Worm (Caenorhabditis elegans) whole organism, L1 larva: ENCODE data around the gene aars-1.

ENCODE experiments used
- C16A3.4 ChIP-seq: fragments of 150-350 bp; optimal IDR thresholded peaks from 2 replicates; lab custom pipeline; 2014; ENCODE audit warnings: missing biosample characterization, missing genetic modification characterization
- C34B4.2 ChIP-seq: sonication (generic microtip); optimal IDR thresholded peaks from 2 replicates; lab custom pipeline; 2017; ENCODE audit warnings: mild to moderate bottlenecking, missing genetic modification characterization, missing compliant biosample characterization
- F16B12.6 ChIP-seq: fragments of 150-350 bp; optimal IDR thresholded peaks from 2 replicates; lab custom pipeline; 2014; ENCODE audit warnings: missing biosample characterization, missing genetic modification characterization
- aha-1 ChIP-seq: fragments of 150-350 bp; optimal IDR thresholded peaks from 2 replicates; lab custom pipeline; 2014; ENCODE audit warnings: missing biosample characterization, missing genetic modification characterization
- blmp-1 ChIP-seq: fragments of 150-350 bp; optimal IDR thresholded peaks from 2 replicates; lab custom pipeline; 2014; ENCODE audit warnings: missing biosample characterization, missing genetic modification characterization
- ceh-90 ChIP-seq: sonication (generic microtip); optimal IDR thresholded peaks from 2 replicates; lab custom pipeline; 2016; ENCODE audit warnings: missing genetic modification characterization, missing compliant biosample characterization
- ces-1 ChIP-seq: fragments of 150-350 bp; optimal IDR thresholded peaks from 2 replicates; lab custom pipeline; 2014; ENCODE audit warnings: missing biosample characterization, missing genetic modification reagents, missing genetic modification characterization
- dpl-1 ChIP-seq, 3 experiments: fragments of 150-350 bp in 2 of 3; sonication (generic microtip) in 1 of 3; optimal IDR thresholded peaks; 2 replicates each; lab custom pipeline; 2014 to 2017; ENCODE audit warnings: missing biosample characterization in 3 of 3, missing genetic modification characterization in 3 of 3, missing genetic modification reagents in 3 of 3
- efl-1 ChIP-seq, 4 experiments: fragments of 150-350 bp; optimal IDR thresholded peaks in 3 of 4; peaks in 1 of 4; 1 replicate in 1 of 4; 2 replicates in 3 of 4; lab custom pipeline; 2014; ENCODE audit warnings: missing biosample characterization in 2 of 4, missing genetic modification characterization in 2 of 4, missing genetic modification reagents in 2 of 4
- efl-3 ChIP-seq: fragments of 200-800 bp; sonication (Bioruptor generic); optimal IDR thresholded peaks from 2 replicates; lab custom pipeline; 2018; ENCODE audit warnings: mild to moderate bottlenecking, missing genetic modification characterization, missing compliant biosample characterization
- egl-13 ChIP-seq: sonication (generic microtip); optimal IDR thresholded peaks from 2 replicates; lab custom pipeline; 2016; ENCODE audit warnings: missing genotype, missing genetic modification reagents, missing genetic modification characterization, missing compliant biosample characterization
- elt-2 ChIP-seq: sonication (generic microtip); optimal IDR thresholded peaks from 2 replicates; lab custom pipeline; 2016; ENCODE audit warnings: missing genetic modification characterization, mild to moderate bottlenecking, inconsistent platforms, missing compliant biosample characterization, missing genetic modification reagents
- elt-3 ChIP-seq, 6 experiments: fragments of 150-350 bp in 1 of 6; sonication (generic microtip); optimal IDR thresholded peaks; 2 replicates each; lab custom pipeline; 2017 to 2018; ENCODE audit warnings: missing biosample characterization in 6 of 6, missing genetic modification characterization in 6 of 6, inconsistent platforms in 1 of 6
- fkh-4 ChIP-seq: sonication (generic microtip); optimal IDR thresholded peaks from 2 replicates; lab custom pipeline; 2016; ENCODE audit warnings: missing compliant biosample characterization, missing genetic modification characterization, borderline replicate concordance
- fkh-8 ChIP-seq: sonication (generic microtip); optimal IDR thresholded peaks from 2 replicates; lab custom pipeline; 2016; ENCODE audit warnings: mild to moderate bottlenecking, missing genetic modification characterization, missing compliant biosample characterization
- hlh-4 ChIP-seq: sonication (generic microtip); optimal IDR thresholded peaks from 2 replicates; lab custom pipeline; 2016; ENCODE audit warnings: mild to moderate bottlenecking, missing genetic modification characterization, missing compliant biosample characterization
- hpl-2 ChIP-seq: fragments of 150-350 bp; optimal IDR thresholded peaks from 2 replicates; lab custom pipeline; 2014; ENCODE audit warnings: missing biosample characterization, missing genetic modification reagents, missing genetic modification characterization
- isw-1 ChIP-seq: fragments of 200-800 bp; sonication (Bioruptor generic); IDR thresholded peaks from 2 replicates; pipeline ENCODE4 v1.3.6; 2022; ENCODE audit warnings: missing genetic modification characterization, missing compliant biosample characterization
- lin-13 ChIP-seq: fragments of 150-350 bp; optimal IDR thresholded peaks from 2 replicates; lab custom pipeline; 2014; ENCODE audit warnings: missing biosample characterization, missing genetic modification reagents, missing genetic modification characterization
- lin-14 ChIP-seq: fragments of 200-800 bp; sonication (Bioruptor generic); optimal IDR thresholded peaks from 2 replicates; lab custom pipeline; 2018; ENCODE audit warnings: mild to moderate bottlenecking, missing genetic modification characterization, moderate library complexity, missing compliant biosample characterization
- lin-15B ChIP-seq: fragments of 150-350 bp; sonication (generic microtip); optimal IDR thresholded peaks from 3 replicates; lab custom pipeline; 2014; ENCODE audit warnings: missing biosample characterization, missing genetic modification characterization
- lin-35 ChIP-seq, 2 experiments: fragments of 150-350 bp; optimal IDR thresholded peaks; 2 replicates each; lab custom pipeline; 2014; ENCODE audit warnings: missing biosample characterization in 2 of 2, missing genetic modification characterization in 2 of 2, missing genetic modification reagents in 2 of 2
- lin-39 ChIP-seq: fragments of 150-350 bp; optimal IDR thresholded peaks from 2 replicates; lab custom pipeline; 2014; ENCODE audit warnings: missing biosample characterization, missing genetic modification reagents, missing genetic modification characterization
- lir-3 ChIP-seq: sonication (generic microtip); optimal IDR thresholded peaks from 2 replicates; lab custom pipeline; 2016; ENCODE audit warnings: mild to moderate bottlenecking, missing genetic modification characterization, moderate library complexity, missing compliant biosample characterization; ENCODE audit not compliant: poor library complexity
- lsy-2 ChIP-seq, 2 experiments: fragments of 150-350 bp; optimal IDR thresholded peaks; 2 replicates each; lab custom pipeline; 2014; ENCODE audit warnings: missing biosample characterization in 2 of 2, missing genetic modification characterization in 2 of 2
- mef-2 ChIP-seq: fragments of 150-350 bp; optimal IDR thresholded peaks from 2 replicates; lab custom pipeline; 2014; ENCODE audit warnings: missing biosample characterization, missing genetic modification characterization
- mep-1 ChIP-seq: fragments of 150-350 bp; optimal IDR thresholded peaks from 2 replicates; lab custom pipeline; 2014; ENCODE audit warnings: missing biosample characterization, missing genetic modification characterization
- nhr-11 ChIP-seq: fragments of 150-350 bp; optimal IDR thresholded peaks from 2 replicates; lab custom pipeline; 2014; ENCODE audit warnings: missing biosample characterization, missing genetic modification characterization
- nhr-19 ChIP-seq: fragments of 200-800 bp; sonication (Bioruptor generic); conservative IDR thresholded peaks from 2 replicates; pipeline ENCODE4 v1.3.6; 2022; ENCODE audit warnings: missing genetic modification characterization, missing compliant biosample characterization
- nhr-20 ChIP-seq: sonication (generic microtip); optimal IDR thresholded peaks from 2 replicates; lab custom pipeline; 2016; ENCODE audit warnings: mild to moderate bottlenecking, missing genetic modification characterization, missing compliant biosample characterization
- nhr-71 ChIP-seq: sonication (generic microtip); optimal IDR thresholded peaks from 2 replicates; lab custom pipeline; 2016; ENCODE audit warnings: mild to moderate bottlenecking, missing genetic modification characterization, moderate library complexity, missing compliant biosample characterization
- nhr-76 ChIP-seq: sonication (generic microtip); optimal IDR thresholded peaks from 2 replicates; lab custom pipeline; 2017; ENCODE audit warnings: missing biosample characterization, missing genetic modification characterization
- nhr-77 ChIP-seq: fragments of 150-350 bp; optimal IDR thresholded peaks from 2 replicates; lab custom pipeline; 2014; ENCODE audit warnings: missing biosample characterization, missing genetic modification characterization
- nhr-84 ChIP-seq: sonication (generic microtip); optimal IDR thresholded peaks from 2 replicates; lab custom pipeline; 2017; ENCODE audit warnings: missing biosample characterization, missing genetic modification characterization
- nhr-85 ChIP-seq: sonication (generic microtip); peaks from one replicate; lab custom pipeline; 2016; ENCODE audit warnings: missing genetic modification characterization, inconsistent platforms, missing compliant biosample characterization
- rnt-1 ChIP-seq: sonication (generic microtip); optimal IDR thresholded peaks from 2 replicates; lab custom pipeline; 2016; ENCODE audit warnings: mild to moderate bottlenecking, missing genetic modification characterization, moderate library complexity, missing compliant biosample characterization
- skn-1 ChIP-seq: fragments of 150-350 bp; optimal IDR thresholded peaks from 2 replicates; lab custom pipeline; 2014; ENCODE audit warnings: missing biosample characterization, missing genetic modification characterization
- snpc-4 ChIP-seq: fragments of 150-350 bp; optimal IDR thresholded peaks from 2 replicates; lab custom pipeline; 2014; ENCODE audit warnings: missing biosample characterization, missing genetic modification characterization
- snu-23 ChIP-seq: sonication (generic microtip); optimal IDR thresholded peaks from 2 replicates; lab custom pipeline; 2016; ENCODE audit warnings: missing genetic modification characterization, missing compliant biosample characterization
- sptf-1 ChIP-seq: fragments of 150-350 bp; optimal IDR thresholded peaks from 2 replicates; lab custom pipeline; 2014; ENCODE audit warnings: missing biosample characterization, missing genetic modification characterization
- sup-37 ChIP-seq: fragments of 200-800 bp; sonication (Bioruptor generic); optimal IDR thresholded peaks from 2 replicates; lab custom pipeline; 2018; ENCODE audit warnings: mild to moderate bottlenecking, missing genetic modification characterization, missing compliant biosample characterization
- swsn-7 ChIP-seq: sonication (generic microtip); optimal IDR thresholded peaks from 2 replicates; lab custom pipeline; 2016; ENCODE audit warnings: missing genetic modification characterization, missing compliant biosample characterization
- tbx-2 ChIP-seq: sonication (generic microtip); optimal IDR thresholded peaks from 2 replicates; lab custom pipeline; 2016; ENCODE audit warnings: missing genetic modification characterization, missing compliant biosample characterization
- tlp-1 ChIP-seq: fragments of 150-350 bp; optimal IDR thresholded peaks from 2 replicates; lab custom pipeline; 2014; ENCODE audit warnings: missing biosample characterization, missing genetic modification characterization
- unc-130 ChIP-seq: fragments of 150-350 bp; optimal IDR thresholded peaks from 2 replicates; lab custom pipeline; 2017; ENCODE audit warnings: missing biosample characterization, missing genetic modification characterization, inconsistent platforms
- unc-30 ChIP-seq: sonication (generic microtip); optimal IDR thresholded peaks from 2 replicates; lab custom pipeline; 2017; ENCODE audit warnings: missing biosample characterization, missing genetic modification characterization
- unc-62 ChIP-seq: fragments of 150-350 bp; optimal IDR thresholded peaks from 2 replicates; lab custom pipeline; 2014; ENCODE audit warnings: missing biosample characterization, missing genetic modification reagents, missing genetic modification characterization
- unc-98 ChIP-seq: fragments of 200-800 bp; sonication (Bioruptor generic); IDR thresholded peaks from 2 replicates; pipeline ENCODE4 v1.3.6; 2022; ENCODE audit warnings: missing genetic modification characterization, missing compliant biosample characterization
- xbp-1 ChIP-seq: sonication (generic microtip); optimal IDR thresholded peaks from 2 replicates; lab custom pipeline; 2016; ENCODE audit warnings: missing genetic modification characterization, missing compliant biosample characterization
- zip-4 ChIP-seq: fragments of 200-800 bp; sonication (Bioruptor generic); optimal IDR thresholded peaks from 2 replicates; lab custom pipeline; 2018; ENCODE audit warnings: mild to moderate bottlenecking, missing genetic modification characterization, moderate library complexity, missing compliant biosample characterization

aars-1 gene

ce11 chrII:11485200-11485599, 20.9 kb upstream of the aars-1 start, which contains the start of gene twk-5:
Gene twk-5, minus strand, starts transcription at chrII:11485300.
- TF ChIP-seq unc-130 (tag; lab: Kevin White, UChicago) (no peak), sptf-1 (tag; lab: Kevin White, UChicago) (no peak), nhr-85 (tag; lab: Kevin White, UChicago) (peak; percentile 67), lsy-2 (tag; optimal IDR thresholded peaks at IDR 0.05; lab: Kevin White, UChicago) (peak in 1 of 2 experiments; percentile 7), tbx-2 (tag; lab: Kevin White, UChicago) (no peak), snu-23 (GFP tag; lab: Kevin White, UChicago) (peak; percentile 4), lin-14 (GFP tag; lab: Kevin White, UChicago) (peak; percentile 17)

ce11 chrII:11484600-11484999, 20.3 kb upstream of the aars-1 start:
- peak; percentile 69 to 84 for TF ChIP-seq lin-35 (GFP tag; optimal IDR thresholded peaks at IDR 0.05; lab: Kevin White, UChicago)
- TF ChIP-seq hpl-2: no peak
- TF ChIP-seq unc-62 (GFP tag; lab: Kevin White, UChicago): no peak
- no peak for TF ChIP-seq isw-1 (GFP tag; lab: Robert Waterston, UW)
- peak; percentile 70 for TF ChIP-seq fkh-8 (tag; lab: Kevin White, UChicago)
- no peak for TF ChIP-seq lin-14 (GFP tag; lab: Kevin White, UChicago)
- no peak for TF ChIP-seq fkh-4 (tag; lab: Kevin White, UChicago)
- peak; percentile 54 to 62 for TF ChIP-seq efl-1 (optimal IDR thresholded peaks at IDR 0.05; lab: Kevin White, UChicago)
- TF ChIP-seq efl-1 (GFP tag; optimal IDR thresholded peaks at IDR 0.05 in 1 of 2; lab: Kevin White, UChicago): peak; percentile 50 to 96
- TF ChIP-seq ces-1 (GFP tag; lab: Kevin White, UChicago): no peak
- TF ChIP-seq F16B12.6 (tag; lab: Kevin White, UChicago): peak; percentile 46
- TF ChIP-seq efl-3 (GFP tag; lab: Kevin White, UChicago): no peak
- peak; percentile 54 for TF ChIP-seq tbx-2 (tag; lab: Kevin White, UChicago)
- no peak for TF ChIP-seq lin-13 (GFP tag; lab: Kevin White, UChicago)
- TF ChIP-seq swsn-7 (tag; lab: Kevin White, UChicago): peak; percentile 70
- peak; percentile 85 for TF ChIP-seq snu-23 (GFP tag; lab: Kevin White, UChicago)
- TF ChIP-seq hlh-4 (tag; lab: Kevin White, UChicago): no peak
- no peak for TF ChIP-seq sup-37 (GFP tag; lab: Kevin White, UChicago)
- TF ChIP-seq dpl-1 (GFP tag; optimal IDR thresholded peaks at IDR 0.05; lab: Kevin White, UChicago): peak; percentile 19 to 61 (median 59)
- peak; percentile 53 for TF ChIP-seq xbp-1 (tag; lab: Kevin White, UChicago)
- TF ChIP-seq lsy-2 (tag; optimal IDR thresholded peaks at IDR 0.05; lab: Kevin White, UChicago): peak; percentile 72 to 91
- peak; percentile 37 for TF ChIP-seq lin-15B
- TF ChIP-seq nhr-76 (tag; lab: Kevin White, UChicago): no peak
- no peak for TF ChIP-seq nhr-84 (tag; lab: Kevin White, UChicago)
- TF ChIP-seq sptf-1 (tag; lab: Kevin White, UChicago): no peak
- peak; percentile 85 for TF ChIP-seq mep-1 (tag; lab: Kevin White, UChicago)
- TF ChIP-seq unc-98 (GFP tag; lab: Robert Waterston, UW): no peak
- peak; percentile 51 for TF ChIP-seq snpc-4
- no peak for TF ChIP-seq nhr-11 (tag; lab: Kevin White, UChicago)
- no peak for TF ChIP-seq tlp-1 (tag; lab: Kevin White, UChicago)
- no peak for TF ChIP-seq C34B4.2
- peak; percentile 80 for TF ChIP-seq nhr-71 (tag; lab: Kevin White, UChicago)
- no peak for TF ChIP-seq blmp-1 (tag; lab: Kevin White, UChicago)
- TF ChIP-seq unc-30 (tag; lab: Kevin White, UChicago): no peak
- TF ChIP-seq elt-2 (tag; lab: Kevin White, UChicago): peak; percentile 50
- peak in 2 of 6 experiments; percentile 34 to 51 for TF ChIP-seq elt-3 (tag; optimal IDR thresholded peaks at IDR 0.05; lab: Kevin White, UChicago)
- TF ChIP-seq nhr-19 (GFP tag; lab: Robert Waterston, UW): peak; percentile 76
- TF ChIP-seq egl-13 (tag; lab: Kevin White, UChicago): peak; percentile 19
- peak; percentile 79 for TF ChIP-seq rnt-1 (tag; lab: Kevin White, UChicago)
- TF ChIP-seq nhr-77: peak; percentile 41
- peak; percentile 15 for TF ChIP-seq zip-4 (GFP tag; lab: Kevin White, UChicago)
- TF ChIP-seq mef-2 (tag; lab: Kevin White, UChicago): no peak
- peak; percentile 83 for TF ChIP-seq C16A3.4 (tag; lab: Kevin White, UChicago)
- peak; percentile 68 for TF ChIP-seq nhr-20 (tag; lab: Kevin White, UChicago)
- TF ChIP-seq ceh-90: no peak
- peak; percentile 82 for TF ChIP-seq lir-3 (tag; lab: Kevin White, UChicago)
- TF ChIP-seq aha-1 (tag; lab: Kevin White, UChicago): no peak
- TF ChIP-seq lin-39 (tag; lab: Kevin White, UChicago): no peak
- TF ChIP-seq skn-1: peak; percentile 41
